Worm (Caenorhabditis elegans) whole organism, L4 larva: Measurements from ENCODE around the gene rps-14.
A peak's percentile ranks its signal among the peaks of the same experiment; 100 is the strongest.

ENCODE experiments used
- F26F4.8 ChIP-seq: fragments of 200-800 bp; sonication (Bioruptor generic); conservative IDR thresholded peaks from 2 replicates; pipeline ENCODE4 v1.3.6; 2022; ENCODE audit warnings: missing genetic modification characterization, missing compliant biosample characterization
- ceh-20 ChIP-seq: fragments of 200-800 bp; sonication (Bioruptor generic); IDR thresholded peaks from 2 replicates; pipeline ENCODE4 v1.3.6; 2022; ENCODE audit warnings: missing genetic modification reagents, missing genetic modification characterization, missing compliant biosample characterization
- lin-39 ChIP-seq: fragments of 150-350 bp; optimal IDR thresholded peaks from 2 replicates; lab custom pipeline; 2014; ENCODE audit warnings: missing biosample characterization, missing genetic modification reagents, missing genetic modification characterization
- lsy-2 ChIP-seq, 2 experiments: fragments of 150-350 bp in 1 of 2; sonication (generic microtip) in 1 of 2; optimal IDR thresholded peaks; 2 replicates each; lab custom pipeline; 2014 to 2017; ENCODE audit warnings: missing biosample characterization in 2 of 2, missing genetic modification characterization in 2 of 2
- nhr-76 ChIP-seq: fragments of 150-350 bp; optimal IDR thresholded peaks from 2 replicates; lab custom pipeline; 2014; ENCODE audit warnings: missing biosample characterization, missing genetic modification characterization
- ztf-11 ChIP-seq: fragments of 150-350 bp; optimal IDR thresholded peaks from 2 replicates; lab custom pipeline; 2014; ENCODE audit warnings: missing biosample characterization, missing genetic modification characterization

DNA sequence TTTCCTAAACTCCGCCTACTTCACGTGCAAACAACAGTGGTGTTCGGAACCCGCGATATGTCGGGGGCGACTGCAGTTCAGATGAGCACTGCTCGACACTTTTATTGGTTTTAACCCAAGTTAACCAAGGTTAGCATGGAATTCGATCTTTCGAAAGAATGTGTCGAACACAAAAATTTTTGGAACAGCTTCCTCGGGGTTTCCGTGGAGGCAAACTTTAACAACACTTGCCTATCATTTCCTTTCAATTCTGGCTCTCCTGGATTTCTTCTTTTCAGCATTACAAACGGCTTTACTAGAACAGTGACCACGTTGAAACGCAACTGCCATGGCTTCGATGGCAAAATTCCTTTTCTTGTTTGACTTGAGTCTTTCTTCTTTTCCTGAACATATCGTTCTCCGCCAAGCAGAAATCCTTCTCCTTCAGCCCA, 38.1 kb downstream of the rps-14 start:
- no peak for TF ChIP-seq ceh-20
- no peak for TF ChIP-seq F26F4.8 (GFP tag; lab: Robert Waterston, UW)
- no peak for TF ChIP-seq ztf-11 (tag; lab: Kevin White, UChicago)
- TF ChIP-seq nhr-76 (tag; lab: Kevin White, UChicago) = no peak
- no peak for TF ChIP-seq lin-39 (tag; lab: Kevin White, UChicago)
- TF ChIP-seq lsy-2 (tag; optimal IDR thresholded peaks at IDR 0.05; lab: Kevin White, UChicago) = peak in 1 of 2 experiments; percentile 71
